Fruit fly (Drosophila melanogaster): Measurements from ENCODE around the gene CG42238.
A peak's percentile ranks its signal among the peaks of the same experiment; 100 is the strongest.

CG42238 gene

dm6 chr2L:21037723-21038122 lies 14.2 kb downstream of the CG42238 start (continued):
- TF ChIP-seq NC2β (GFP tag; optimal IDR thresholded peaks at IDR 0.05) (no peak), vfl (GFP tag; optimal IDR thresholded peaks at IDR 0.05) (no peak), CG11695 (GFP tag; IDR thresholded peaks at IDR 0.05) (0 out of 3 replicates have a peak, but pooled peaks have one; percentile 26), tna (GFP tag; IDR thresholded peaks at IDR 0.05; ENCODE audit: partially characterized antibody) (no peak), CG3726 (GFP tag; IDR thresholded peaks at IDR 0.05) (no peak), CG7357 (GFP tag; IDR thresholded peaks at IDR 0.05) (no peak), hth (optimal IDR thresholded peaks at IDR 0.05) (no peak), Dad (GFP tag; optimal IDR thresholded peaks at IDR 0.05) (no peak), CG6791 (GFP tag; IDR thresholded peaks at IDR 0.05; ENCODE audit: partially characterized antibody) (no peak), CG31224 (GFP tag; IDR thresholded peaks at IDR 0.05) (no peak), gcm2 (GFP tag; optimal IDR thresholded peaks at IDR 0.05) (no peak), psq (GFP tag; optimal IDR thresholded peaks at IDR 0.05) (no peak), Doc3 (GFP tag; IDR thresholded peaks at IDR 0.05; ENCODE audit: partially characterized antibody) (no peak), her (GFP tag; optimal IDR thresholded peaks at IDR 0.05) (no peak), gsb-n (tag; optimal IDR thresholded peaks at IDR 0.05) (no peak), Dip2 (GFP tag; IDR thresholded peaks at IDR 0.05) (no peak), Dfd (GFP tag; optimal IDR thresholded peaks at IDR 0.05) (no peak), Lim3 (GFP tag; IDR thresholded peaks at IDR 0.05) (no peak), Atf-2 (GFP tag; optimal IDR thresholded peaks at IDR 0.05) (no peak), lmd (GFP tag; IDR thresholded peaks at IDR 0.05) (no peak), Optix (GFP tag; IDR thresholded peaks at IDR 0.05) (no peak), jigr1 (GFP tag; IDR thresholded peaks at IDR 0.05) (no peak), ranshi (GFP tag; IDR thresholded peaks at IDR 0.05) (no peak), Pdp1 (GFP tag; optimal IDR thresholded peaks at IDR 0.05) (no peak), CG2199 (GFP tag; IDR thresholded peaks at IDR 0.05) (peak; percentile 79; the same call in 2 of the 3 replicates), CG7786 (GFP tag; optimal IDR thresholded peaks at IDR 0.05) (no peak), CG2202 (tag; optimal IDR thresholded peaks at IDR 0.05) (peak; percentile 33), Ptx1 (GFP tag; IDR thresholded peaks at IDR 0.05) (no peak), gro (GFP tag; optimal IDR thresholded peaks at IDR 0.05) (no peak), Awh (GFP tag; IDR thresholded peaks at IDR 0.05) (peak; percentile 75; the same call in 1 of the 2 replicates), Fer3 (tag; optimal IDR thresholded peaks at IDR 0.05) (peak; percentile 63), CG3838 (GFP tag; optimal IDR thresholded peaks at IDR 0.05) (no peak), unc-4 (GFP tag; IDR thresholded peaks at IDR 0.05; ENCODE audit: partially characterized antibody) (no peak), pnt (GFP tag; optimal IDR thresholded peaks at IDR 0.05) (no peak), emc (GFP tag; optimal IDR thresholded peaks at IDR 0.05) (no peak), CG10209 (GFP tag; optimal IDR thresholded peaks at IDR 0.05) (peak; percentile 17), CG2678 (tag; optimal IDR thresholded peaks at IDR 0.05) (peak; percentile 75), NfI (GFP tag; optimal IDR thresholded peaks at IDR 0.05) (no peak), CG30020 (tag; optimal IDR thresholded peaks at IDR 0.05) (no peak), maf-S (GFP tag; optimal IDR thresholded peaks at IDR 0.05) (no peak), CG11696 (GFP tag; IDR thresholded peaks at IDR 0.05) (peak; percentile 22; the same call in 1 of the 2 replicates), gem (tag; optimal IDR thresholded peaks at IDR 0.05) (peak; percentile 34), CG15073 (GFP tag; optimal IDR thresholded peaks at IDR 0.05) (no peak), pros (GFP tag; optimal IDR thresholded peaks at IDR 0.05) (peak; percentile 16), lab (GFP tag; optimal IDR thresholded peaks at IDR 0.05) (peak; percentile 83), exex (tag; optimal IDR thresholded peaks at IDR 0.05) (peak; percentile 12), knrl (GFP tag; IDR thresholded peaks at IDR 0.05; ENCODE audit: partially characterized antibody) (no peak), tx (GFP tag; optimal IDR thresholded peaks at IDR 0.05) (no peak), CG42726 (GFP tag; IDR thresholded peaks at IDR 0.05; ENCODE audit: partially characterized antibody) (no peak), CG18764 (GFP tag; optimal IDR thresholded peaks at IDR 0.05) (peak; percentile 8), CG9932 (GFP tag; IDR thresholded peaks at IDR 0.05) (no peak), CG5953 (GFP tag; IDR thresholded peaks at IDR 0.05) (no peak)
